Fruit fly (Drosophila melanogaster): ENCODE measurements around the gene Hmx.

DNA sequence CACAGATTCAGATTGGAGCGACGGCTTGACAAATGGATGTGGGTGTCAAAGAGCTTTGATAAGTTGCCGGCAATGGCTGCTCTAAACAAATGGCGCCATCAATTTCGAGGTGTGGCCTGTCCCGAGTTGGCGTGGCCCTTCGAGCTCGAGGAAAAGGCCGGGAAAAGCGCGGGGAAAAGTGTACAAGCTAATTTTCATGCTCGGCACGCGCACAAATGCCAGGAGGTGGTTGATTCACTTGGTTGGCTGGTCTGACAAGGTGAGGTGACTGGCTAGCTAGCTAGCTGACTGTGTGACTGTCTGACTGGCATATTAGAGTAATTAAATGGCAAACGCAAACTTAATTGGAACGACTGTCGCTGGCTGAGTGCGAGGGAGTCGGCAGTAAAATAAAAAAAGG, 43.1 kb downstream of the Hmx start:
- no peak for TF ChIP-seq usp (GFP tag; optimal IDR thresholded peaks at IDR 0.05)
- no peak for TF ChIP-seq Dll (optimal IDR thresholded peaks at IDR 0.05)
- no peak for TF ChIP-seq EcR (GFP tag; optimal IDR thresholded peaks at IDR 0.05)
- no peak for TF ChIP-seq CG8478 (optimal IDR thresholded peaks at IDR 0.05)
- no peak for TF ChIP-seq pan (optimal IDR thresholded peaks at IDR 0.05)
- TF ChIP-seq psq (optimal IDR thresholded peaks at IDR 0.05) = no peak
